Worm (Caenorhabditis elegans) whole organism, mixed stage, embryonic: Measurements from ENCODE around the gene gst-29.

Experiments used
- lin-13 ChIP-seq: fragments of 150-350 bp; optimal IDR thresholded peaks from 2 replicates; lab custom pipeline; 2014; ENCODE audit warnings: missing biosample characterization, missing genetic modification characterization
- sptf-1 ChIP-seq: sonication (generic microtip); optimal IDR thresholded peaks from 2 replicates; lab custom pipeline; 2017; ENCODE audit warnings: mild to moderate bottlenecking, missing genetic modification characterization, moderate library complexity, missing compliant biosample characterization

DNA sequence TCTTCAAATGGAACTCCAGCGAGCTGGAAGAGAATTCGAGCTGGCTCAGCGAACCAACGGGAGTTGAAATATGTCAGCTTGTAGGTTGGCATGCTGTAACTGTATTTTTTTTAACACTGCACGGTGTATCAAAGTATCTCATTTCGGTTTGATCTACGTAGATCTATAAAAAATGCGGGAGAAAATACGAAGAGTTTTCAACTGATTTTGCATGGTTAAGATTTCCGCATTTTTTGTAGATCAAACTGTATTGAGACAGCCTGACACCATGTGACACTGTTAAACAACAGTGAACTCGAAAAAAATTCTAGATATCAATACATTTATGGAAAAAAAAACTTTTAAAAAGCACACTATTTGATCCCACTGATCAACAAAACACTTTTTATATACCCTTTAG, 8.8 kb upstream of the gst-29 start, which contains the start of gene gst-32:
- TF ChIP-seq sptf-1 (tag; lab: Kevin White, UChicago) (no peak), lin-13 (no peak)
